Worm (Caenorhabditis elegans) whole organism, L4/young adult: ENCODE results near the gene glrx-5.

ENCODE experiments used
- W03F9.2 ChIP-seq: fragments of 150-350 bp; optimal IDR thresholded peaks from 2 replicates; lab custom pipeline; 2014; ENCODE audit warnings: missing biosample characterization, missing genetic modification characterization
- dao-5 ChIP-seq: sonication (generic microtip); optimal IDR thresholded peaks from 2 replicates; lab custom pipeline; 2016; ENCODE audit warnings: missing genotype, missing genetic modification characterization, moderate library complexity, missing compliant biosample characterization
- him-1 ChIP-seq: sonication (generic microtip); optimal IDR thresholded peaks from 2 replicates; lab custom pipeline; 2016; ENCODE audit warnings: missing genotype, missing genetic modification reagents, missing genetic modification characterization, missing compliant biosample characterization

- no peak for TF ChIP-seq him-1 (tag; lab: Kevin White, UChicago)
- no peak for TF ChIP-seq W03F9.2 (tag; lab: Kevin White, UChicago)
- no peak for TF ChIP-seq dao-5
Measured at ce11 chrIII:12358461-12358860, 15.2 kb downstream of the glrx-5 start, which contains the start of gene Y75B8A.32.
